Worm (Caenorhabditis elegans) whole organism, L4/young adult: ENCODE data around the gene F26H11.4.

Experiments used
- W03F9.2 ChIP-seq: fragments of 150-350 bp; optimal IDR thresholded peaks from 2 replicates; lab custom pipeline; 2014; ENCODE audit warnings: missing biosample characterization, missing genetic modification characterization
- dao-5 ChIP-seq: sonication (generic microtip); optimal IDR thresholded peaks from 2 replicates; lab custom pipeline; 2016; ENCODE audit warnings: missing genotype, missing genetic modification characterization, moderate library complexity, missing compliant biosample characterization

DNA sequence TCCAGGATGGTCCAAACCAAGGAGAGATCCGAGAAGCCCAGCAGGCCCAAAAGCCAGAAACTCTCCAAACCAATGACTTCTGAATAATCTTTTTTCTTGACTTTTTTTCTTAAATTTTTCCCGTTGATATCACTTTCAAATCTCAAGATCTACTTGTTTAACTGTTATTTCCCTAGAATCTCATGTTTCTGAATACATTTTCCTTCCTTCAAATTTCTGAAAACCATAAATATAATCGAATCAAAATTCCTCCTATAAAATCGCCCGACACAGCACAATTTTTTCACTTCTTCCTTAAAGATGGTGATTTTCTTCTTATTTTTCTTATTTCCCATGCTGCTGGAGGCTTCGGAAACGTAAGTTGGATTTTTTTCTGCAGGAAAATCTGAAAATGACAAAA lies 20.2 kb upstream of the F26H11.4 start, which contains the start of gene F26H11.8:
- TF ChIP-seq W03F9.2 = no peak
- TF ChIP-seq dao-5 (tag; lab: Kevin White, UChicago) = no peak
